Fruit fly (Drosophila melanogaster) whole organism, wandering third instar larva: ENCODE results near the gene CG32086.

Experiments used
- Abd-B ChIP-seq: fragments of >200 bp; optimal IDR thresholded peaks from 2 replicates; lab custom pipeline; 2017; ENCODE audit warnings: missing biosample characterization, missing genetic modification characterization
- CG32264 ChIP-seq: fragments of 200-800 bp; sonication (Bioruptor generic); optimal IDR thresholded peaks from 2 replicates; lab custom pipeline; 2016; ENCODE audit warnings: missing biosample characterization, missing genetic modification characterization
- CG9705 ChIP-seq: fragments of 200-800 bp; sonication (Bioruptor generic); optimal IDR thresholded peaks from 2 replicates; lab custom pipeline; 2018; ENCODE audit warnings: missing biosample characterization, mild to moderate bottlenecking, missing genetic modification characterization
- CrebA ChIP-seq: fragments of 200-800 bp; sonication (Bioruptor generic); optimal IDR thresholded peaks from 2 replicates; lab custom pipeline; 2016; ENCODE audit warnings: missing biosample characterization, mild to moderate bottlenecking, missing genetic modification characterization, borderline replicate concordance
- Dfd ChIP-seq: fragments of >200 bp; optimal IDR thresholded peaks from 2 replicates; lab custom pipeline; 2017; ENCODE audit warnings: missing biosample characterization, missing genetic modification characterization
- Dif ChIP-seq: fragments of 200-275, 200-300 bp; sonication (Bioruptor generic); optimal IDR thresholded peaks from 2 replicates; lab custom pipeline; 2018; ENCODE audit warnings: missing biosample characterization, missing genetic modification characterization; ENCODE audit not compliant: partially characterized antibody
- GATAd ChIP-seq: sonication (Bioruptor generic); optimal IDR thresholded peaks from 2 replicates; lab custom pipeline; 2016; ENCODE audit warnings: missing biosample characterization, missing genetic modification characterization
- HLH106 ChIP-seq: fragments of 200-800 bp; optimal IDR thresholded peaks from 3 replicates; lab custom pipeline; 2019; ENCODE audit warnings: missing biosample characterization, mild to moderate bottlenecking, missing genetic modification characterization, moderate library complexity
- Hnf4 ChIP-seq: fragments of 200-800 bp; sonication (Bioruptor generic); optimal IDR thresholded peaks from 2 replicates; lab custom pipeline; 2016; ENCODE audit warnings: missing biosample characterization, mild to moderate bottlenecking, missing genetic modification characterization
- Hr78 ChIP-seq: fragments of >200 bp; optimal IDR thresholded peaks from 2 replicates; lab custom pipeline; 2017; ENCODE audit warnings: missing biosample characterization, missing genetic modification characterization
- Hr83 ChIP-seq: fragments of 200-300 bp; sonication (Bioruptor generic); optimal IDR thresholded peaks from 2 replicates; lab custom pipeline; 2016; ENCODE audit warnings: missing biosample characterization, mild to moderate bottlenecking, missing genetic modification characterization, moderate library complexity; ENCODE audit not compliant: poor library complexity, severe bottlenecking
- Jra ChIP-seq: sonication (Bioruptor generic); optimal IDR thresholded peaks from 2 replicates; lab custom pipeline; 2016; ENCODE audit warnings: missing biosample characterization, missing genetic modification characterization
- Myc ChIP-seq: fragments of >200 bp; optimal IDR thresholded peaks from 2 replicates; lab custom pipeline; 2017
- N ChIP-seq: fragments of >200 bp; optimal IDR thresholded peaks from 2 replicates; lab custom pipeline; 2018; ENCODE audit warnings: missing biosample characterization, missing external identifiers, missing genetic modification characterization
- OdsH ChIP-seq: fragments of 200-800 bp; sonication (Bioruptor generic); optimal IDR thresholded peaks from 2 replicates; lab custom pipeline; 2016; ENCODE audit warnings: missing biosample characterization, mild to moderate bottlenecking, missing genetic modification characterization
- Rel ChIP-seq, 2 experiments: fragments of 200-800 bp; sonication (Bioruptor generic) in 1 of 2; optimal IDR thresholded peaks; 2 replicates in 1 of 2; 3 replicates in 1 of 2; lab custom pipeline; 2016 to 2019; ENCODE audit warnings: mild to moderate bottlenecking in 2 of 2, missing biosample characterization in 2 of 2, missing genetic modification characterization in 2 of 2, moderate library complexity in 1 of 2
- Sp1 ChIP-seq: fragments of 200-800 bp; sonication (Bioruptor generic); optimal IDR thresholded peaks from 3 replicates; lab custom pipeline; 2019; ENCODE audit warnings: missing biosample characterization, mild to moderate bottlenecking, missing genetic modification characterization, moderate library complexity
- Vsx2 ChIP-seq: fragments of 200-300, 225-300 bp; sonication (Bioruptor generic); optimal IDR thresholded peaks from 2 replicates; lab custom pipeline; 2018; ENCODE audit warnings: missing biosample characterization, missing genetic modification characterization; ENCODE audit not compliant: partially characterized antibody
- br ChIP-seq: fragments of 200-800 bp; sonication (Bioruptor generic); optimal IDR thresholded peaks from 2 replicates; lab custom pipeline; 2016; ENCODE audit warnings: missing biosample characterization, missing genetic modification characterization
- brk ChIP-seq: fragments of 200-800 bp; sonication (Bioruptor generic); optimal IDR thresholded peaks from 2 replicates; lab custom pipeline; 2016; ENCODE audit warnings: missing biosample characterization, mild to moderate bottlenecking, missing genetic modification characterization
- dl ChIP-seq, 2 experiments: fragments of 175-275, 200-275 bp in 1 of 2; fragments of 200-275 bp in 1 of 2; sonication (Bioruptor generic); optimal IDR thresholded peaks; lab custom pipeline; 2018; ENCODE audit warnings: mild to moderate bottlenecking in 2 of 2, missing biosample characterization in 2 of 2, missing genetic modification characterization in 2 of 2, moderate library complexity in 2 of 2; ENCODE audit not compliant: partially characterized antibody in 2 of 2, insufficient read depth in 1 of 2
- dmrt93B ChIP-seq: fragments of 200-800 bp; sonication (Bioruptor generic); optimal IDR thresholded peaks from 2 replicates; lab custom pipeline; 2018; ENCODE audit warnings: missing biosample characterization, mild to moderate bottlenecking, missing genetic modification characterization
- dsf ChIP-seq: sonication (Bioruptor generic); optimal IDR thresholded peaks from 2 replicates; lab custom pipeline; 2016; ENCODE audit warnings: missing biosample characterization, missing genetic modification characterization, borderline replicate concordance
- ey ChIP-seq: fragments of 200-800 bp; sonication (Bioruptor generic); optimal IDR thresholded peaks from 2 replicates; lab custom pipeline; 2016; ENCODE audit warnings: missing biosample characterization, missing genetic modification characterization
- foxo ChIP-seq, 2 experiments: fragments of 200-800 bp; sonication (Bioruptor generic); optimal IDR thresholded peaks; 2 replicates in 1 of 2; 3 replicates in 1 of 2; lab custom pipeline; 2016 to 2017; ENCODE audit warnings: missing biosample characterization in 2 of 2, missing genetic modification characterization in 2 of 2
- fru ChIP-seq: fragments of 200-800 bp; sonication (Bioruptor generic); optimal IDR thresholded peaks from 3 replicates; lab custom pipeline; 2016; ENCODE audit warnings: missing biosample characterization, mild to moderate bottlenecking, missing genetic modification characterization
- h ChIP-seq: fragments of 200-800 bp; sonication (Bioruptor generic); optimal IDR thresholded peaks from 3 replicates; lab custom pipeline; 2016; ENCODE audit warnings: missing biosample characterization, mild to moderate bottlenecking, missing genetic modification characterization
- jim ChIP-seq: fragments of 175-275, 200-325 bp; sonication (Bioruptor generic); optimal IDR thresholded peaks from 2 replicates; lab custom pipeline; 2016; ENCODE audit warnings: missing biosample characterization, mild to moderate bottlenecking, missing genetic modification characterization
- lola ChIP-seq: fragments of >200 bp; optimal IDR thresholded peaks from 2 replicates; lab custom pipeline; 2017; ENCODE audit warnings: missing biosample characterization, missing genetic modification characterization
- pan ChIP-seq: fragments of >200 bp; optimal IDR thresholded peaks from 2 replicates; lab custom pipeline; 2017
- psq ChIP-seq: fragments of 200-800 bp; sonication (Bioruptor generic); optimal IDR thresholded peaks from 3 replicates; lab custom pipeline; 2017; ENCODE audit warnings: missing biosample characterization, mild to moderate bottlenecking, missing genetic modification characterization, moderate library complexity
- rgr ChIP-seq: fragments of 200-800 bp; sonication (Bioruptor generic); optimal IDR thresholded peaks from 3 replicates; lab custom pipeline; 2016; ENCODE audit warnings: missing biosample characterization, mild to moderate bottlenecking, missing genetic modification characterization
- sage ChIP-seq: fragments of 200-800 bp; sonication (Bioruptor generic); optimal IDR thresholded peaks from 2 replicates; lab custom pipeline; 2016; ENCODE audit warnings: missing biosample characterization, mild to moderate bottlenecking, missing genetic modification characterization
- sv ChIP-seq: fragments of 200-800 bp; sonication (Bioruptor generic); optimal IDR thresholded peaks from 3 replicates; lab custom pipeline; 2016; ENCODE audit warnings: missing biosample characterization, missing genetic modification characterization
- usp ChIP-seq: fragments of >200 bp; optimal IDR thresholded peaks from 2 replicates; lab custom pipeline; 2017; ENCODE audit warnings: missing biosample characterization, missing genetic modification characterization
- woc ChIP-seq: sonication (Bioruptor generic); optimal IDR thresholded peaks from 2 replicates; lab custom pipeline; 2016; ENCODE audit warnings: missing biosample characterization, mild to moderate bottlenecking, missing genetic modification characterization

CG32086 gene

dm6 chr3L:11552996-11553671 lies 30.7 kb downstream of the CG32086 start:
- TF ChIP-seq HLH106 (tag; lab: Kevin White, UChicago) (no peak), br (GFP tag; lab: Kevin White, UChicago) (peak; percentile 1), sage (GFP tag; lab: Kevin White, UChicago) (peak; percentile 36), CrebA (GFP tag; lab: Kevin White, UChicago) (peak; percentile 86), Dfd (no peak), Vsx2 (GFP tag; lab: Kevin White, UChicago) (peak; percentile 65), Sp1 (GFP tag; lab: Kevin White, UChicago) (peak; percentile 47), N (GFP tag; lab: Kevin White, UChicago) (peak; percentile 70), Abd-B (GFP tag; lab: Kevin White, UChicago) (peak; percentile 34), rgr (GFP tag; lab: Kevin White, UChicago) (peak; percentile 25), CG32264 (GFP tag; lab: Kevin White, UChicago) (peak; percentile 24), h (peak; percentile 66), Myc (lab: Kevin White, UChicago) (no peak), Jra (GFP tag; lab: Kevin White, UChicago) (peak; percentile 32), psq (GFP tag; lab: Kevin White, UChicago) (peak; percentile 80), woc (GFP tag; lab: Kevin White, UChicago) (peak; percentile 0), fru (GFP tag; lab: Kevin White, UChicago) (peak; percentile 90), usp (GFP tag; lab: Kevin White, UChicago) (no peak), pan (lab: Kevin White, UChicago) (no peak), Dif (GFP tag; lab: Kevin White, UChicago) (peak; percentile 99), Rel (GFP tag; optimal IDR thresholded peaks at IDR 0.05; lab: Kevin White, UChicago) (peak; percentile 34), Rel (tag; optimal IDR thresholded peaks at IDR 0.05; lab: Kevin White, UChicago) (peak; percentile 41), Hnf4 (peak; percentile 17), OdsH (GFP tag; lab: Kevin White, UChicago) (peak; percentile 35), brk (peak; percentile 79), dl (GFP tag; optimal IDR thresholded peaks at IDR 0.05; lab: Kevin White, UChicago; ENCODE audit: insufficient read depth in 1 of 2, partially characterized antibody in 2 of 2) (peak; percentile 88 to 95), GATAd (GFP tag; lab: Kevin White, UChicago) (no peak), foxo (GFP tag; optimal IDR thresholded peaks at IDR 0.05; lab: Kevin White, UChicago) (peak in 1 of 2 experiments; percentile 3)

dm6 chr3L:11551949-11552348 lies 31.9 kb downstream of the CG32086 start:
- TF ChIP-seq woc (GFP tag; lab: Kevin White, UChicago) (no peak), dsf (GFP tag; lab: Kevin White, UChicago) (no peak), Rel (GFP tag; optimal IDR thresholded peaks at IDR 0.05; lab: Kevin White, UChicago) (no peak), Rel (tag; optimal IDR thresholded peaks at IDR 0.05; lab: Kevin White, UChicago) (no peak), Hnf4 (peak; percentile 21), ey (GFP tag; lab: Kevin White, UChicago) (peak; percentile 39), lola (GFP tag; lab: Kevin White, UChicago) (no peak), GATAd (GFP tag; lab: Kevin White, UChicago) (no peak), HLH106 (tag; lab: Kevin White, UChicago) (peak; percentile 23), usp (GFP tag; lab: Kevin White, UChicago) (no peak), psq (GFP tag; lab: Kevin White, UChicago) (peak; percentile 12), h (peak; percentile 26), Hr78 (GFP tag; lab: Kevin White, UChicago) (no peak), Dfd (no peak), jim (GFP tag; lab: Kevin White, UChicago) (no peak), Myc (lab: Kevin White, UChicago) (no peak), dmrt93B (no peak), OdsH (GFP tag; lab: Kevin White, UChicago) (peak; percentile 28), N (GFP tag; lab: Kevin White, UChicago) (no peak), brk (peak; percentile 1), Abd-B (GFP tag; lab: Kevin White, UChicago) (no peak), Vsx2 (GFP tag; lab: Kevin White, UChicago) (no peak), Hr83 (GFP tag; lab: Kevin White, UChicago) (no peak), Dif (GFP tag; lab: Kevin White, UChicago) (no peak), Sp1 (GFP tag; lab: Kevin White, UChicago) (peak; percentile 29), foxo (GFP tag; optimal IDR thresholded peaks at IDR 0.05; lab: Kevin White, UChicago) (peak in 1 of 2 experiments; percentile 43), fru (GFP tag; lab: Kevin White, UChicago) (peak; percentile 46), CG32264 (GFP tag; lab: Kevin White, UChicago) (no peak), CG9705 (no peak), dl (GFP tag; optimal IDR thresholded peaks at IDR 0.05; lab: Kevin White, UChicago; ENCODE audit: insufficient read depth in 1 of 2, partially characterized antibody in 2 of 2) (no peak), Jra (GFP tag; lab: Kevin White, UChicago) (no peak), sage (GFP tag; lab: Kevin White, UChicago) (no peak), rgr (GFP tag; lab: Kevin White, UChicago) (peak; percentile 43), sv (no peak), br (GFP tag; lab: Kevin White, UChicago) (peak; percentile 15)
- TF ChIP-seq, all 38 proteins: peak for 12
